Worm (Caenorhabditis elegans) whole organism, L3 larva: Measurements from ENCODE around the gene Y6E2A.1.

Experiments
- R02D3.7 ChIP-seq: fragments of 150-350 bp; optimal IDR thresholded peaks from 2 replicates; lab custom pipeline; 2014; ENCODE audit warnings: missing biosample characterization, missing genetic modification characterization
- ZK546.5 ChIP-seq: sonication (generic microtip); optimal IDR thresholded peaks from 2 replicates; lab custom pipeline; 2017; ENCODE audit warnings: missing biosample characterization, missing genetic modification characterization
- ama-1 ChIP-seq: fragments of 150-350 bp; optimal IDR thresholded peaks from 2 replicates; lab custom pipeline; 2018
- ceh-16 ChIP-seq: sonication (generic microtip); optimal IDR thresholded peaks from 2 replicates; lab custom pipeline; 2017; ENCODE audit warnings: missing biosample characterization, missing genetic modification characterization
- ceh-82 ChIP-seq: fragments of 150-350 bp; optimal IDR thresholded peaks from 2 replicates; lab custom pipeline; 2014; ENCODE audit warnings: missing biosample characterization, missing genetic modification characterization
- egl-5 ChIP-seq: fragments of 150-350 bp; optimal IDR thresholded peaks from 2 replicates; lab custom pipeline; 2017; ENCODE audit warnings: missing biosample characterization, missing genetic modification reagents, missing genetic modification characterization, inconsistent platforms
- elt-1 ChIP-seq: fragments of 150-350 bp; optimal IDR thresholded peaks from 2 replicates; lab custom pipeline; 2014; ENCODE audit warnings: missing biosample characterization, missing genetic modification characterization
- elt-2 ChIP-seq: sonication (generic microtip); optimal IDR thresholded peaks from 2 replicates; lab custom pipeline; 2016; ENCODE audit warnings: missing genetic modification reagents, mild to moderate bottlenecking, missing genetic modification characterization, missing compliant biosample characterization
- fkh-2 ChIP-seq: fragments of 150-350 bp; optimal IDR thresholded peaks from 2 replicates; lab custom pipeline; 2014; ENCODE audit warnings: missing biosample characterization, missing genetic modification reagents, missing genetic modification characterization
- hmg-11 ChIP-seq: sonication (generic microtip); optimal IDR thresholded peaks from 2 replicates; lab custom pipeline; 2016; ENCODE audit warnings: missing genetic modification characterization, missing compliant biosample characterization
- jun-1 ChIP-seq: fragments of 150-350 bp; optimal IDR thresholded peaks from 2 replicates; lab custom pipeline; 2014; ENCODE audit warnings: missing biosample characterization, missing genetic modification reagents, missing genetic modification characterization
- lin-39 ChIP-seq: fragments of 150-350 bp; optimal IDR thresholded peaks from 2 replicates; lab custom pipeline; 2018; ENCODE audit warnings: missing biosample characterization, missing genetic modification reagents, missing genetic modification characterization
- mml-1 ChIP-seq: fragments of 150-350 bp; sonication (generic microtip); optimal IDR thresholded peaks from 3 replicates; lab custom pipeline; 2014; ENCODE audit warnings: missing biosample characterization, missing genetic modification characterization
- nfya-1 ChIP-seq: sonication (generic microtip); optimal IDR thresholded peaks from 2 replicates; lab custom pipeline; 2017; ENCODE audit warnings: missing genetic modification characterization, mild to moderate bottlenecking, missing compliant biosample characterization, antibody characterized with exemption, moderate library complexity; ENCODE audit not compliant: insufficient read depth
- nhr-11 ChIP-seq: fragments of 150-350 bp; optimal IDR thresholded peaks from 2 replicates; lab custom pipeline; 2014; ENCODE audit warnings: missing biosample characterization, missing genetic modification characterization
- nhr-23 ChIP-seq: fragments of 150-350 bp; optimal IDR thresholded peaks from 2 replicates; lab custom pipeline; 2014; ENCODE audit warnings: missing biosample characterization, missing genetic modification reagents, missing genetic modification characterization
- nhr-25 ChIP-seq: sonication (generic microtip); optimal IDR thresholded peaks from 2 replicates; lab custom pipeline; 2017; ENCODE audit warnings: missing biosample characterization, missing genetic modification characterization
- nhr-28 ChIP-seq: fragments of 150-350 bp; optimal IDR thresholded peaks from 2 replicates; lab custom pipeline; 2014; ENCODE audit warnings: missing biosample characterization, missing genetic modification characterization
- nhr-43 ChIP-seq: sonication (generic microtip); optimal IDR thresholded peaks from 2 replicates; lab custom pipeline; 2016; ENCODE audit warnings: mild to moderate bottlenecking, missing genetic modification characterization, missing compliant biosample characterization; ENCODE audit not compliant: poor library complexity, severe bottlenecking
- nhr-67 ChIP-seq: fragments of 150-350 bp; optimal IDR thresholded peaks from 2 replicates; lab custom pipeline; 2014; ENCODE audit warnings: missing biosample characterization, missing genetic modification characterization
- pha-4 ChIP-seq: fragments of 150-350 bp; optimal IDR thresholded peaks from 2 replicates; lab custom pipeline; 2014; ENCODE audit warnings: missing biosample characterization, missing genetic modification reagents, missing genetic modification characterization
- pqm-1 ChIP-seq: fragments of 150-350 bp; optimal IDR thresholded peaks from 2 replicates; lab custom pipeline; 2017; ENCODE audit warnings: missing biosample characterization, missing genetic modification characterization, inconsistent platforms
- snpc-4 ChIP-seq: fragments of 150-350 bp; optimal IDR thresholded peaks from 2 replicates; lab custom pipeline; 2014; ENCODE audit warnings: missing biosample characterization, missing genetic modification characterization
- tbx-2 ChIP-seq: sonication (generic microtip); optimal IDR thresholded peaks from 2 replicates; lab custom pipeline; 2016; ENCODE audit warnings: mild to moderate bottlenecking, missing genetic modification characterization, missing compliant biosample characterization
- zag-1 ChIP-seq: fragments of 150-350 bp; optimal IDR thresholded peaks from 2 replicates; lab custom pipeline; 2014; ENCODE audit warnings: missing biosample characterization, missing genetic modification characterization
- ztf-4 ChIP-seq: fragments of 150-350 bp; optimal IDR thresholded peaks from 2 replicates; lab custom pipeline; 2014; ENCODE audit warnings: missing biosample characterization, missing genetic modification characterization

The Y6E2A.1 gene

ce11 chrV:15666718-15667117, 43.6 kb downstream of the Y6E2A.1 start:
- TF ChIP-seq nfya-1 (tag; lab: Kevin White, UChicago) (no peak), pqm-1 (peak; percentile 98), pha-4 (tag; lab: Kevin White, UChicago) (peak; percentile 79), ZK546.5 (tag; lab: Kevin White, UChicago) (no peak), ceh-82 (no peak), lin-39 (tag; lab: Kevin White, UChicago) (no peak), egl-5 (tag; lab: Kevin White, UChicago) (no peak), jun-1 (peak; percentile 64), elt-2 (peak; percentile 99), nhr-11 (tag; lab: Kevin White, UChicago) (no peak), snpc-4 (tag; lab: Kevin White, UChicago) (no peak)

- TF ChIP-seq R02D3.7 (tag; lab: Kevin White, UChicago) (no peak), mml-1 (tag; lab: Kevin White, UChicago) (no peak), hmg-11 (tag; lab: Kevin White, UChicago) (peak; percentile 38), elt-2 (peak; percentile 50), ceh-16 (tag; lab: Kevin White, UChicago) (no peak), ztf-4 (tag; lab: Kevin White, UChicago) (no peak), zag-1 (tag; lab: Kevin White, UChicago) (no peak), fkh-2 (tag; lab: Kevin White, UChicago) (no peak), elt-1 (tag; lab: Kevin White, UChicago) (peak; percentile 94), nhr-67 (tag; lab: Kevin White, UChicago) (no peak), nhr-25 (tag; lab: Kevin White, UChicago) (peak; percentile 85), nhr-23 (peak; percentile 17), nhr-28 (no peak), nhr-11 (tag; lab: Kevin White, UChicago) (no peak), nfya-1 (tag; lab: Kevin White, UChicago) (peak; percentile 56), pha-4 (tag; lab: Kevin White, UChicago) (peak; percentile 72), nhr-43 (tag; lab: Kevin White, UChicago) (peak; percentile 1), ama-1 (peak; percentile 29)
These were observed 46.1 kb downstream of the Y6E2A.1 start for ce11 chrV:15664053-15664661.

DNA sequence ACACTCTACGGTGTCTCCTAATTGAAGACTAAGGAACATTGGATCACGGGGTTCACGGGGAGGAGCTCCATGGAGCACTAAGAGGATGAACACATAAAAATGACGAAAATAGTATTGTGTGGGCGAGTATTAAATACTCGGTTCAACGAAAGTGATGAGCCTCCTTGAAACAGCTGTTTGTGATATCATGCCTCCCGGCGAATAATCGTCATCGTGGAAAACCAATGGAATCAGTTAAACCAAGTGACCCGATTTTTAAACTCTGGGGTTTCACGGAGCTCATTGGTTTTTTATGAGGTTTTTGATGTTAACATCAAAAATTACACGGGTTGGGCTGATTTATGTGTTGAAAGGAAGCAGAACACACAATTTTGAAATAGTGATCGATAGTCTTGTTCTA, 48.7 kb downstream of the Y6E2A.1 start:
- no peak for TF ChIP-seq nfya-1 (tag; lab: Kevin White, UChicago)
- TF ChIP-seq nhr-67 (tag; lab: Kevin White, UChicago) = no peak

- TF ChIP-seq R02D3.7 (tag; lab: Kevin White, UChicago) (no peak), nhr-25 (tag; lab: Kevin White, UChicago) (peak; percentile 99), elt-1 (tag; lab: Kevin White, UChicago) (peak; percentile 98), fkh-2 (tag; lab: Kevin White, UChicago) (no peak), nhr-23 (peak; percentile 79), tbx-2 (tag; lab: Kevin White, UChicago) (no peak)
These were observed 49.3 kb downstream of the Y6E2A.1 start for ce11 chrV:15661003-15661402.
